Worm (Caenorhabditis elegans): ENCODE measurements around the gene M02E1.4.
"Not testable (repeated sequence)": the region's sequence is repeated elsewhere in the genome, so short reads cannot be mapped to it uniquely, and the experiment has no call there.

M02E1.4 gene

DNA sequence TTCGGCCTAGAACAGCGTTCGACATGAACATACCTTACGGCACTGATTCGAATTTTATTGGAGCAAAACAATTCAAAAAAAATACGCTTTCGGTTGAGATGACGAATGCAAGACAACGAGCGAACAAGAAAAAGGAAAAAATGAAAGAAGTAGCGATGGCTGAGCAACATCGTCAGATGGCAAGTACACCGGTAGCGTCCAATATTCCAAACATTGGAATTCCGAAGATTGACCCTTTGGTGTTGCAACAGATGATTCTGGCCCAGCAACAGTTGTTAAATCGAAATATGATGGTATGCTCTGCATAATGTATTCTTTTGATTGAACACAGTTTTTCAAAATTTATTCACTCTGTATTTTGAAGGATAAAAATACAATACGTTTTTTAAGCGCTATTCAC is 19.6 kb downstream of the M02E1.4 start:
- TF ChIP-seq pqm-1 (tag; optimal IDR thresholded peaks at IDR 0.05) = no peak
- no peak for TF ChIP-seq elt-1 (tag; optimal IDR thresholded peaks at IDR 0.05)

DNA sequence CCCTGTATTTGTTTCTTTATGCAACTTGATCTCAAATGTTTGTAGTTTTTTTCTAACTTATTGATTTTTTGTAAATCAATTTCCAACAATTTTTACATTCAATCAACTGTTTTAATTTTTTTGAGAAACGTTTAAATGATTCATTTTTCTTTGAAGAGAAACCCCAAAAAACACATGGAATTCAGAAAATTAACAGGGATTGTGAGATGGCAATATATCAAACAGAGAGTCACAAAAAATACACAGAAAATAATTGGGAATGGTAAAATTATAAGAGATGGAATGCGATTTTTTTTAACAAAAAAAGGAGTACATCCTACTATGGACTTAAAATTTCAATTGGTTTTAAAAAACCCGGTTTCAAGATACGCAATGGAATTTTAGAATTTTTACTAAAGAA is 21.4 kb downstream of the M02E1.4 start:
- no peak for TF ChIP-seq daf-12 (tag; optimal IDR thresholded peaks at IDR 0.05)
- no peak for TF ChIP-seq lin-15B (tag; optimal IDR thresholded peaks at IDR 0.05)
- no peak for TF ChIP-seq ceh-82 (tag; optimal IDR thresholded peaks at IDR 0.05)
- TF ChIP-seq ceh-16 (tag; optimal IDR thresholded peaks at IDR 0.05) = no peak
- TF ChIP-seq tbx-2 (tag; optimal IDR thresholded peaks at IDR 0.05) = no peak
- TF ChIP-seq R02D3.7 (tag; optimal IDR thresholded peaks at IDR 0.05) = no peak
- no peak for TF ChIP-seq pha-4 (tag; optimal IDR thresholded peaks at IDR 0.05)
- no peak for TF ChIP-seq unc-39 (tag; optimal IDR thresholded peaks at IDR 0.05)
- no peak for TF ChIP-seq fkh-2 (tag; optimal IDR thresholded peaks at IDR 0.05)
- no peak for TF ChIP-seq nhr-28 (tag; optimal IDR thresholded peaks at IDR 0.05)
- TF ChIP-seq ceh-9 (tag; optimal IDR thresholded peaks at IDR 0.05) = no peak
- TF ChIP-seq elt-2 (tag; optimal IDR thresholded peaks at IDR 0.05) = no peak
- no peak for TF ChIP-seq aly-2 (tag; optimal IDR thresholded peaks at IDR 0.05)
- TF ChIP-seq elt-3 (tag; optimal IDR thresholded peaks at IDR 0.05) = no peak
- no peak for TF ChIP-seq zag-1 (tag; optimal IDR thresholded peaks at IDR 0.05)
- no peak for TF ChIP-seq nhr-23 (tag; optimal IDR thresholded peaks at IDR 0.05)
- TF ChIP-seq nhr-76 (tag; optimal IDR thresholded peaks at IDR 0.05) = no peak
- no peak for TF ChIP-seq lin-39 (tag; optimal IDR thresholded peaks at IDR 0.05)

DNA sequence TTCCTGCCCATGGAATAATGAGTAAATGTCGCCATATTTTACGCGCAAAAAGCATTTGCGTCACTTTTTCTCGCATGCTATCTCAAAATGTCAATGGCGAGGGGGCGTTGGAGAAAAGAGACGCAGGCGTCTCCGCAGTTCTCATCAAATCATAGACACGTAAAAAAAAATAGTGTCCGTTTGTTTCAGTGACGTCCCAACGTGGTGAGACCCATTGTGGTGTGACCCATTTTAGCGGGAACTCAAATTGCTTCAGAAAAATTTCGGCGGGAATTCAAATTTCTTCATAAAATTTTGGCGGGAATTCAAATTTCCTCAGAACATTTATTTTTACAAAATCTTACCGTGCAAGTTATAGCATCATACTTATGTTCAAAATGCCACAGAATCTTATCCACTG is 30.7 kb downstream of the M02E1.4 start:
- no peak for TF ChIP-seq ceh-28 (tag; optimal IDR thresholded peaks at IDR 0.05)
- no peak for TF ChIP-seq nhr-28 (tag; optimal IDR thresholded peaks at IDR 0.05)
- TF ChIP-seq hmg-11 (tag; optimal IDR thresholded peaks at IDR 0.05) = no peak
- no peak for TF ChIP-seq egl-27 (tag; optimal IDR thresholded peaks at IDR 0.05)
- no peak for TF ChIP-seq sea-2 (GFP tag; optimal IDR thresholded peaks at IDR 0.05)
- peak; percentile 7 for TF ChIP-seq pqm-1 (tag; optimal IDR thresholded peaks at IDR 0.05)
- TF ChIP-seq elt-2 (tag; optimal IDR thresholded peaks at IDR 0.05) = peak; percentile 37
- TF ChIP-seq nhr-11 (tag; optimal IDR thresholded peaks at IDR 0.05) = no peak

DNA sequence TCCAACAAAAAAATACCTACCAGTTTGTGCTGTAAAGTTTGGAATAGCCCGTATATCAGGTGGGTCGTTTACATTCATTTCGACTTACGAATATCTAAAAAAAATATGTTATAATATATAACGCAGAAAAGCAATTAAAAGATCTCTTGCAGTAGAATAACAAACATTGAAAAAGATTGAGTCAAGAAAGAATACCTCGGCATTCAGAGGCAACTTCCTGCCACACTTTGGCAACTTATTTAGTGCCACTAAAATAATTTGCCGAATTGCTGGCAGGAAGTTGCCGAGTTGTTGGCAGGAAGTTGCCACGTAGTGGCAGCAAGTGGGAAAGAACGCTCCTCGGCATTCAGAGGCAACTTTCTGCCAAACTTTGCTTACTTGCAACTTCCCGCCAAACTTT is 34.0 kb downstream of the M02E1.4 start, which contains the start of gene C04E7.3:
Gene C04E7.3 (minus strand): TSS at position 101 of the 400 bp plus-strand sequence.
- TF ChIP-seq ceh-82, nhr-28, ztf-11 (tag; optimal IDR thresholded peaks at IDR 0.05): not testable (repeated sequence)

- TF ChIP-seq egl-27 (tag; optimal IDR thresholded peaks at IDR 0.05) (no peak), nhr-43 (tag; optimal IDR thresholded peaks at IDR 0.05; ENCODE audit: poor library complexity, severe bottlenecking) (no peak), unc-62 (GFP tag; optimal IDR thresholded peaks at IDR 0.05) (no peak), egl-5 (tag; optimal IDR thresholded peaks at IDR 0.05) (peak; percentile 66), nhr-77 (tag; optimal IDR thresholded peaks at IDR 0.05) (no peak), R02D3.7 (tag; optimal IDR thresholded peaks at IDR 0.05) (no peak), pqm-1 (tag; optimal IDR thresholded peaks at IDR 0.05) (no peak), fkh-2 (tag; optimal IDR thresholded peaks at IDR 0.05) (no peak), nhr-25 (tag; optimal IDR thresholded peaks at IDR 0.05) (no peak), aly-2 (tag; optimal IDR thresholded peaks at IDR 0.05) (no peak), daf-12 (tag; optimal IDR thresholded peaks at IDR 0.05) (no peak), nhr-23 (tag; optimal IDR thresholded peaks at IDR 0.05) (no peak), nhr-11 (tag; optimal IDR thresholded peaks at IDR 0.05) (no peak), pha-4 (tag; optimal IDR thresholded peaks at IDR 0.05) (peak; percentile 14), nfya-1 (tag; optimal IDR thresholded peaks at IDR 0.05; ENCODE audit: insufficient read depth) (peak; percentile 53), zag-1 (tag; optimal IDR thresholded peaks at IDR 0.05) (no peak), unc-39 (tag; optimal IDR thresholded peaks at IDR 0.05) (no peak), ceh-16 (tag; optimal IDR thresholded peaks at IDR 0.05) (no peak), sea-2 (GFP tag; optimal IDR thresholded peaks at IDR 0.05) (no peak), ztf-4 (tag; optimal IDR thresholded peaks at IDR 0.05) (no peak), nhr-28 (tag; optimal IDR thresholded peaks at IDR 0.05) (no peak), fkh-10 (GFP tag; optimal IDR thresholded peaks at IDR 0.05) (no peak), elt-3 (tag; optimal IDR thresholded peaks at IDR 0.05) (no peak), nhr-67 (tag; optimal IDR thresholded peaks at IDR 0.05) (no peak), ZK546.5 (tag; optimal IDR thresholded peaks at IDR 0.05) (no peak), elt-1 (tag; optimal IDR thresholded peaks at IDR 0.05) (no peak), snpc-4 (tag; optimal IDR thresholded peaks at IDR 0.05) (no peak), hmg-11 (tag; optimal IDR thresholded peaks at IDR 0.05) (peak; percentile 40), ceh-28 (tag; optimal IDR thresholded peaks at IDR 0.05) (peak; percentile 52), nhr-12 (tag; optimal IDR thresholded peaks at IDR 0.05) (no peak), ceh-82 (tag; optimal IDR thresholded peaks at IDR 0.05) (no peak), lsy-12 (tag; optimal IDR thresholded peaks at IDR 0.05) (no peak), ama-1 (optimal IDR thresholded peaks at IDR 0.05) (no peak), eor-1 (tag; optimal IDR thresholded peaks at IDR 0.05) (no peak), lin-39 (tag; optimal IDR thresholded peaks at IDR 0.05) (peak; percentile 57), lin-15B (tag; optimal IDR thresholded peaks at IDR 0.05) (no peak), ceh-9 (tag; optimal IDR thresholded peaks at IDR 0.05) (no peak), jun-1 (tag; optimal IDR thresholded peaks at IDR 0.05) (no peak), nhr-237 (tag; optimal IDR thresholded peaks at IDR 0.05) (no peak)
Measured at ce11 chrX:348141-348540, 35.1 kb downstream of the M02E1.4 start.

Data from whole organism, L3 larva.